Fruit fly (Drosophila melanogaster) whole organism: ENCODE measurements around the gene CG14302.

ENCODE experiments used
- CG8478 ChIP-seq: fragments of >200 bp; optimal IDR thresholded peaks from 2 replicates; lab custom pipeline; 2018; ENCODE audit warnings: inconsistent platforms
- Dll ChIP-seq: fragments of >200 bp; optimal IDR thresholded peaks from 2 replicates; lab custom pipeline; 2017
- psq ChIP-seq: fragments of >200 bp; optimal IDR thresholded peaks from 2 replicates; lab custom pipeline; 2017
- usp ChIP-seq: fragments of >200 bp; optimal IDR thresholded peaks from 2 replicates; lab custom pipeline; 2017; ENCODE audit warnings: missing biosample characterization, missing genetic modification characterization, mixed read lengths

DNA sequence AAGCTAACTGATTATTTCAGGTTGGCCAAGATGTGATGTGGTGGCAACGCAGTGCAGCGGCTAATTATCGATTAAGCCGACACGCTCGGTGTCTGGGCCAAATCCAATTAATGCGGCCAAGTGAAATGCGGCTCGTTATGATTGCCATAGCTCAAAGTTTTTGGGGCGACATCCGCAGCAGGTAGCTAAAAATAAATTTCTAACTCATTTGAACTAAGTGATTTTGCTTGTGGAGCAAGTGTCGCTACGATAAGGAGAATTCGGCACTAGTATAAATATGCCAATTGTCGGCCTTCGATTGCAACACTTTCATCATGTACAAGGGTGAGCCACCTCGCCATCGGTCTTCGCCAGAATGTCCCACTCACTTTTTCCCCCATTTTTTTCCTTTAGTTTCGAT, 37.5 kb upstream of the CG14302 start, which contains the start of gene CG34282:
- TF ChIP-seq CG8478 (lab: Kevin White, UChicago) (no peak), usp (GFP tag; lab: Kevin White, UChicago) (no peak), psq (lab: Kevin White, UChicago) (no peak), Dll (lab: Kevin White, UChicago) (no peak)
